Fruit fly (Drosophila melanogaster): ENCODE data around the gene Apl.

dm6 chr3L:16642088-16642507 lies 47.1 kb downstream of the Apl start:
- no peak for TF ChIP-seq lola (GFP tag; optimal IDR thresholded peaks at IDR 0.05)
- TF ChIP-seq usp (GFP tag; optimal IDR thresholded peaks at IDR 0.05): no peak
- TF ChIP-seq GATAd (GFP tag; optimal IDR thresholded peaks at IDR 0.05): no peak
- no peak for TF ChIP-seq Hnf4 (GFP tag; optimal IDR thresholded peaks at IDR 0.05)
- TF ChIP-seq pan (optimal IDR thresholded peaks at IDR 0.05): no peak
- no peak for TF ChIP-seq dl (GFP tag; optimal IDR thresholded peaks at IDR 0.05; ENCODE audit: insufficient read depth in 1 of 2, partially characterized antibody in 2 of 2)
- TF ChIP-seq rgr (GFP tag; optimal IDR thresholded peaks at IDR 0.05): peak; percentile 20
- TF ChIP-seq Dfd (GFP tag; optimal IDR thresholded peaks at IDR 0.05): no peak
- no peak for TF ChIP-seq Hr78 (GFP tag; optimal IDR thresholded peaks at IDR 0.05)
- no peak for TF ChIP-seq N (GFP tag; optimal IDR thresholded peaks at IDR 0.05)
- peak in 1 of 2 experiments; percentile 68 for TF ChIP-seq foxo (GFP tag; optimal IDR thresholded peaks at IDR 0.05)
- TF ChIP-seq Myc (optimal IDR thresholded peaks at IDR 0.05): no peak
- TF ChIP-seq fru (GFP tag; optimal IDR thresholded peaks at IDR 0.05): peak; percentile 45
- peak; percentile 41 for TF ChIP-seq Sp1 (GFP tag; optimal IDR thresholded peaks at IDR 0.05)
